Fruit fly (Drosophila melanogaster) whole organism, embryonic: ENCODE data around the gene CG2540.

ENCODE experiments used
- CG1024 ChIP-seq: fragments of 200-800 bp; sonication (Bioruptor generic); IDR thresholded peaks from 2 replicates; pipeline ENCODE4 v1.3.6; 2022; ENCODE audit warnings: missing biosample characterization, missing genetic modification characterization
- CG10274 ChIP-seq: fragments of 200-800 bp; sonication (Bioruptor generic); optimal IDR thresholded peaks from 3 replicates; lab custom pipeline; 2017; ENCODE audit warnings: missing biosample characterization, mild to moderate bottlenecking, missing genetic modification characterization
- CG10431 ChIP-seq: fragments of 200-800 bp; sonication (Bioruptor generic); optimal IDR thresholded peaks from 3 replicates; lab custom pipeline; 2018; ENCODE audit warnings: missing biosample characterization, mild to moderate bottlenecking, missing genetic modification characterization
- CG11504 ChIP-seq: fragments of 200-800 bp; sonication (Bioruptor generic); optimal IDR thresholded peaks from 3 replicates; lab custom pipeline; 2019; ENCODE audit warnings: missing biosample characterization, mild to moderate bottlenecking, missing genetic modification characterization, moderate library complexity
- CG1233 ChIP-seq: fragments of 200-800 bp; sonication (Bioruptor generic); optimal IDR thresholded peaks from 4 replicates; lab custom pipeline; 2018; ENCODE audit warnings: missing biosample characterization, mild to moderate bottlenecking, missing genetic modification characterization
- CG12769 ChIP-seq: fragments of 200-800 bp; sonication (Bioruptor generic); optimal IDR thresholded peaks from 2 replicates; lab custom pipeline; 2019; ENCODE audit warnings: missing biosample characterization, mild to moderate bottlenecking, missing genetic modification characterization, moderate library complexity
- CG14014 ChIP-seq: fragments of 200-800 bp; sonication (Bioruptor generic); IDR thresholded peaks from 2 replicates; pipeline ENCODE4 v1.3.6; 2022; ENCODE audit warnings: missing biosample characterization, missing genetic modification characterization
- CG14050 ChIP-seq: fragments of 200-800 bp; sonication (Bioruptor generic); IDR thresholded peaks from 3 replicates; pipeline ENCODE4 v1.3.6; 2022; ENCODE audit warnings: missing biosample characterization, missing genetic modification characterization
- CG14965 ChIP-seq: fragments of 200-800 bp; sonication (Bioruptor generic); optimal IDR thresholded peaks from 2 replicates; lab custom pipeline; 2016; ENCODE audit warnings: missing biosample characterization, missing genetic modification characterization, borderline replicate concordance
- CG15073 ChIP-seq: fragments of 200-800 bp; sonication (Bioruptor generic); optimal IDR thresholded peaks from 2 replicates; lab custom pipeline; 2016; ENCODE audit warnings: missing biosample characterization, missing genetic modification characterization
- CG15601 ChIP-seq: fragments of 200-800 bp; sonication (Bioruptor generic); optimal IDR thresholded peaks from 3 replicates; lab custom pipeline; 2019; ENCODE audit warnings: missing biosample characterization, mild to moderate bottlenecking, missing genetic modification characterization, moderate library complexity
- CG16815 ChIP-seq: fragments of 200-800 bp; sonication (Bioruptor generic); optimal IDR thresholded peaks from 3 replicates; lab custom pipeline; 2017; ENCODE audit warnings: missing biosample characterization, mild to moderate bottlenecking, missing genetic modification characterization
- CG17186 ChIP-seq: fragments of 200-800 bp; sonication (Bioruptor generic); optimal IDR thresholded peaks from 3 replicates; lab custom pipeline; 2017; ENCODE audit warnings: missing biosample characterization, missing genetic modification reagents, missing genetic modification characterization
- CG17385 ChIP-seq: fragments of 200-800 bp; sonication (Bioruptor generic); optimal IDR thresholded peaks from 3 replicates; lab custom pipeline; 2018; ENCODE audit warnings: missing biosample characterization, mild to moderate bottlenecking, missing genetic modification characterization
- CG18262 ChIP-seq: fragments of 200-800 bp; optimal IDR thresholded peaks from 3 replicates; lab custom pipeline; 2019; ENCODE audit warnings: missing biosample characterization, mild to moderate bottlenecking, missing genetic modification characterization, moderate library complexity
- CG1832 ChIP-seq: fragments of 200-800 bp; sonication (Bioruptor generic); optimal IDR thresholded peaks from 2 replicates; lab custom pipeline; 2017; ENCODE audit warnings: missing biosample characterization, mild to moderate bottlenecking, missing genetic modification characterization, inconsistent platforms
- CG18764 ChIP-seq: fragments of 200-800 bp; sonication (Bioruptor generic); optimal IDR thresholded peaks from 3 replicates; lab custom pipeline; 2016; ENCODE audit warnings: missing biosample characterization, missing genetic modification characterization
- CG2116 ChIP-seq: fragments of 200-800 bp; sonication (Bioruptor generic); optimal IDR thresholded peaks from 3 replicates; lab custom pipeline; 2018; ENCODE audit warnings: missing biosample characterization, mild to moderate bottlenecking, missing genetic modification characterization
- CG2202 ChIP-seq: fragments of 200-800 bp; sonication (Bioruptor generic); optimal IDR thresholded peaks from 2 replicates; lab custom pipeline; 2018; ENCODE audit warnings: missing biosample characterization, mild to moderate bottlenecking, missing genetic modification characterization
- CG30431 ChIP-seq: fragments of 200-800 bp; sonication (Bioruptor generic); optimal IDR thresholded peaks from 2 replicates; lab custom pipeline; 2017; ENCODE audit warnings: missing biosample characterization, missing genetic modification characterization
- CG31441 ChIP-seq: fragments of 200-800 bp; sonication (Bioruptor generic); IDR thresholded peaks from 2 replicates; pipeline ENCODE4 v1.3.6; 2022; ENCODE audit warnings: missing biosample characterization, missing genetic modification characterization
- CG4282 ChIP-seq: fragments of 200-800 bp; sonication (Bioruptor generic); optimal IDR thresholded peaks from 2 replicates; lab custom pipeline; 2016; ENCODE audit warnings: missing biosample characterization, missing genetic modification characterization
- CG4360 ChIP-seq: fragments of 200-800 bp; sonication (Bioruptor generic); IDR thresholded peaks from 2 replicates; pipeline ENCODE4 v1.3.6; 2022; ENCODE audit warnings: missing biosample characterization, missing genetic modification characterization
- CG9437 ChIP-seq: fragments of 200-800 bp; sonication (Bioruptor generic); optimal IDR thresholded peaks from 2 replicates; lab custom pipeline; 2018; ENCODE audit warnings: missing biosample characterization, mild to moderate bottlenecking, missing genetic modification characterization
- CG9817 ChIP-seq: fragments of 200-800 bp; sonication (Bioruptor generic); optimal IDR thresholded peaks from 2 replicates; lab custom pipeline; 2018; ENCODE audit warnings: missing biosample characterization, mild to moderate bottlenecking, missing genetic modification characterization, moderate library complexity
- CG9932 ChIP-seq: fragments of 200-800 bp; sonication (Bioruptor generic); IDR thresholded peaks from 2 replicates; pipeline ENCODE4 v1.3.6; 2022; ENCODE audit warnings: missing biosample characterization, missing genetic modification characterization
- CkIIα-i1 ChIP-seq: fragments of 200-800 bp; sonication (Bioruptor generic); IDR thresholded peaks from 2 replicates; pipeline ENCODE4 v1.3.6; 2022; ENCODE audit warnings: missing biosample characterization, missing genetic modification characterization
- Gug ChIP-seq: fragments of 200-800 bp; sonication (Bioruptor generic); IDR thresholded peaks from 4 replicates; pipeline ENCODE4 v1.3.6; 2022; ENCODE audit warnings: missing biosample characterization, missing genetic modification characterization
- Meics ChIP-seq: fragments of 200-800 bp; sonication (Bioruptor generic); optimal IDR thresholded peaks from 2 replicates; lab custom pipeline; 2017; ENCODE audit warnings: missing biosample characterization, mild to moderate bottlenecking, missing genetic modification characterization
- NFAT ChIP-seq: fragments of 200-800 bp; sonication (Bioruptor generic); IDR thresholded peaks from 2 replicates; pipeline ENCODE4 v1.3.6; 2022; ENCODE audit warnings: missing biosample characterization, missing genetic modification characterization
- Opbp ChIP-seq: fragments of 200-800 bp; sonication (Bioruptor generic); IDR thresholded peaks from 3 replicates; pipeline ENCODE4 v1.3.6; 2022; ENCODE audit warnings: missing biosample characterization, missing genetic modification characterization; ENCODE audit not compliant: partially characterized antibody
- Scr ChIP-seq: fragments of 200-800 bp; sonication (Bioruptor generic); IDR thresholded peaks from 2 replicates; pipeline ENCODE4 v1.3.6; 2022; ENCODE audit warnings: missing biosample characterization, missing genetic modification characterization; ENCODE audit not compliant: partially characterized antibody
- cato ChIP-seq: fragments of 200-800 bp; sonication (Bioruptor generic); optimal IDR thresholded peaks from 2 replicates; lab custom pipeline; 2016; ENCODE audit warnings: missing biosample characterization, missing genetic modification characterization, borderline replicate concordance
- cg ChIP-seq: fragments of 200-800 bp; sonication (Bioruptor generic); optimal IDR thresholded peaks from 3 replicates; lab custom pipeline; 2019; ENCODE audit warnings: missing biosample characterization, mild to moderate bottlenecking, missing genetic modification characterization, moderate library complexity
- corto ChIP-seq: fragments of 200-800 bp; sonication (Bioruptor generic); optimal IDR thresholded peaks from 2 replicates; lab custom pipeline; 2016; ENCODE audit warnings: missing biosample characterization, mild to moderate bottlenecking, missing genetic modification characterization, moderate library complexity
- esg ChIP-seq: fragments of 200-800 bp; sonication (Bioruptor generic); conservative IDR thresholded peaks from 2 replicates; pipeline ENCODE4 v1.3.6; 2022; ENCODE audit warnings: missing biosample characterization, missing genetic modification characterization
- gfzf ChIP-seq: fragments of 200-800 bp; sonication (Bioruptor generic); optimal IDR thresholded peaks from 2 replicates; lab custom pipeline; 2016; ENCODE audit warnings: missing biosample characterization, mild to moderate bottlenecking, missing genetic modification characterization, moderate library complexity
- kay ChIP-seq: fragments of 200-800 bp; sonication (Bioruptor generic); optimal IDR thresholded peaks from 2 replicates; lab custom pipeline; 2016; ENCODE audit warnings: missing biosample characterization, missing genetic modification characterization
- kni ChIP-seq: fragments of 200-800 bp; sonication (Bioruptor generic); optimal IDR thresholded peaks from 3 replicates; lab custom pipeline; 2017; ENCODE audit warnings: mild to moderate bottlenecking, missing biosample characterization, missing genetic modification reagents, missing genetic modification characterization
- lilli ChIP-seq: fragments of 200-800 bp; sonication (Bioruptor generic); optimal IDR thresholded peaks from 3 replicates; lab custom pipeline; 2016; ENCODE audit warnings: missing biosample characterization, missing genetic modification characterization
- mld ChIP-seq: fragments of 200-800 bp; sonication (Bioruptor generic); IDR thresholded peaks from 3 replicates; pipeline ENCODE4 v1.3.6; 2022; ENCODE audit warnings: missing biosample characterization, missing genetic modification characterization; ENCODE audit not compliant: partially characterized antibody
- odd ChIP-seq: fragments of 200-800 bp; sonication (Bioruptor generic); optimal IDR thresholded peaks from 2 replicates; lab custom pipeline; 2017; ENCODE audit warnings: missing biosample characterization, mild to moderate bottlenecking, missing genetic modification characterization
- pfk ChIP-seq: fragments of 200-800 bp; sonication (Bioruptor generic); optimal IDR thresholded peaks from 2 replicates; lab custom pipeline; 2018; ENCODE audit warnings: missing biosample characterization, mild to moderate bottlenecking, missing genetic modification characterization, moderate library complexity
- sens ChIP-seq: fragments of 200-800 bp; sonication (Bioruptor generic); peaks from one replicate; lab custom pipeline; 2016; ENCODE audit warnings: missing biosample characterization, missing genetic modification characterization
- sna ChIP-seq: fragments of 200-800 bp; sonication (Bioruptor generic); IDR thresholded peaks from 2 replicates; pipeline ENCODE4 v1.3.6; 2022; ENCODE audit warnings: missing biosample characterization, missing genetic modification characterization; ENCODE audit not compliant: partially characterized antibody
- stwl ChIP-seq: fragments of 200-800 bp; sonication (Bioruptor generic); optimal IDR thresholded peaks from 3 replicates; lab custom pipeline; 2018; ENCODE audit warnings: missing biosample characterization, mild to moderate bottlenecking, missing genetic modification characterization, moderate library complexity
- tll ChIP-seq, 2 experiments: fragments of 200-800 bp in 1 of 2; fragments of >200 bp in 1 of 2; sonication (Bioruptor generic) in 1 of 2; optimal IDR thresholded peaks; 2 replicates each; lab custom pipeline; 2017 to 2019; ENCODE audit warnings: missing biosample characterization in 2 of 2, missing genetic modification characterization in 2 of 2, mild to moderate bottlenecking in 1 of 2, moderate library complexity in 1 of 2
- vnd ChIP-seq: fragments of 200-800 bp; sonication (Bioruptor generic); IDR thresholded peaks from 3 replicates; pipeline ENCODE4 v1.3.6; 2022; ENCODE audit warnings: missing biosample characterization, missing genetic modification characterization; ENCODE audit not compliant: partially characterized antibody
- vvl ChIP-seq: fragments of 200-800 bp; sonication (Bioruptor generic); IDR thresholded peaks from 2 replicates; pipeline ENCODE4 v1.3.6; 2022; ENCODE audit warnings: missing biosample characterization, missing genetic modification characterization

CG2540 gene

DNA sequence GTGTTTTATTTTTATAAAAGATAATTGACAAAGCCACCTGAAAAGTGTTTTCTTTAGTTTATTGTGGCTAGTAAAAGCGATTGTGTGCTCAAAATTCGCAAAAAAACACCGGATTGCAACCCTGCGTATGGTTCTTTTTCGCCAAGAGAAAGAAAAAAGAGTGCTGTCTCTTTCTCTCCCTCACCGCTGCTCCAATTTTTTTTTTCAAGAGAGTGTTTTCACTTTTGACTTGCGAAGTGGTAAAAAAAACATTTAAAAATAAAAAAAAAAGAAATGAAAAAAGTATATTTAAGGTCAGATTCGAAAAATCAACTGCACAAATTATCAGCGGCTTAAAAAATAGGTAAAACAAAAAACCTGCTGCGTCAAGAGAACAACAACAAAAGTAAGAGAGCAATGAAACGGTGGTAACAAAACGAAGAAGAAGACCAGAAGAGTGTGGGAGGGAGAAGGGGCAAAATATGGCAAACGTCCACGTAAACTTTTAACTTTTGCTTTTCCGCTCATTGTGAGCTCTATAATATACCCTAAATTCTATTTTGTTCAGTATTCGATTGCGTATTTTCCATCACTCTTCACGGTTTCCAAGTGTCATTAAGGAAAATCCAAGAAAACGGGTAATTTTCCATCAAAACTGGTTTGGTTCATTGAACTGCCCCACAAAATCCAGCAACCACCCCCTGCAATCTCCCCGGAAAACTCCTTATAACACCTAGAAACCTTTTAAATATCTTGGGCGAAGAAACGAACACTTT, 33.1 kb upstream of the CG2540 start (continued):
- TF ChIP-seq corto (GFP tag; lab: Kevin White, UChicago): peak; percentile 66
- peak; percentile 64 for TF ChIP-seq sens
- no peak for TF ChIP-seq CG14965 (GFP tag; lab: Kevin White, UChicago)
- peak; percentile 17 for TF ChIP-seq kni
- no peak for TF ChIP-seq CG30431 (GFP tag; lab: Kevin White, UChicago)
- no peak for TF ChIP-seq sna (GFP tag; lab: Robert Waterston, UW)
- TF ChIP-seq CkIIα-i1: no peak
- TF ChIP-seq CG15601 (tag; lab: Kevin White, UChicago): no peak
- no peak for TF ChIP-seq CG16815 (GFP tag; lab: Kevin White, UChicago)
- TF ChIP-seq CG31441: no peak
- TF ChIP-seq CG2202 (tag; lab: Kevin White, UChicago): no peak
- no peak for TF ChIP-seq CG15073 (GFP tag; lab: Kevin White, UChicago)
- TF ChIP-seq Meics (GFP tag; lab: Kevin White, UChicago): no peak
- TF ChIP-seq pfk (GFP tag; lab: Kevin White, UChicago): peak; percentile 74
- TF ChIP-seq CG9932 (GFP tag; lab: Robert Waterston, UW): no peak
- no peak for TF ChIP-seq vvl
- peak; percentile 54; the same call in 1 of the 2 replicates for TF ChIP-seq CG4360 (GFP tag; lab: Robert Waterston, UW)
- TF ChIP-seq CG1233 (GFP tag; lab: Kevin White, UChicago): no peak
- no peak for TF ChIP-seq CG12769 (tag; lab: Kevin White, UChicago)
- TF ChIP-seq CG10431 (GFP tag; lab: Kevin White, UChicago): no peak
- TF ChIP-seq CG1832 (GFP tag; lab: Kevin White, UChicago): peak; percentile 23
- TF ChIP-seq CG18764 (GFP tag; lab: Kevin White, UChicago): no peak
- TF ChIP-seq Gug (GFP tag; lab: Robert Waterston, UW): no peak
- TF ChIP-seq CG1024 (GFP tag; lab: Robert Waterston, UW): no peak
- no peak for TF ChIP-seq tll (GFP tag; optimal IDR thresholded peaks at IDR 0.05; lab: Kevin White, UChicago)
- no peak for TF ChIP-seq CG11504
- TF ChIP-seq lilli: no peak
- TF ChIP-seq vnd (GFP tag; lab: Robert Waterston, UW): no peak
- TF ChIP-seq cato (GFP tag; lab: Kevin White, UChicago): no peak
- no peak for TF ChIP-seq NFAT (GFP tag; lab: Robert Waterston, UW)
- no peak for TF ChIP-seq kay (GFP tag; lab: Kevin White, UChicago)
- no peak for TF ChIP-seq CG18262
- TF ChIP-seq cg (GFP tag; lab: Kevin White, UChicago): peak; percentile 34
- no peak for TF ChIP-seq CG10274
- TF ChIP-seq CG17186 (GFP tag; lab: Kevin White, UChicago): no peak
- no peak for TF ChIP-seq CG9817 (tag; lab: Kevin White, UChicago)
- no peak for TF ChIP-seq gfzf
- TF ChIP-seq mld: no peak
- no peak for TF ChIP-seq CG9437 (GFP tag; lab: Kevin White, UChicago)
- TF ChIP-seq esg (GFP tag; lab: Robert Waterston, UW): no peak
- TF ChIP-seq CG17385 (GFP tag; lab: Kevin White, UChicago): peak; percentile 90
- peak; percentile 89 for TF ChIP-seq CG2116 (GFP tag; lab: Kevin White, UChicago)
- no peak for TF ChIP-seq Scr (GFP tag; lab: Robert Waterston, UW)
- TF ChIP-seq stwl (tag; lab: Kevin White, UChicago): no peak
- TF ChIP-seq CG4282: no peak
- no peak for TF ChIP-seq CG14050
- no peak for TF ChIP-seq Opbp (GFP tag; lab: Robert Waterston, UW)
- TF ChIP-seq odd: no peak
- no peak for TF ChIP-seq CG14014
